Fruit fly (Drosophila melanogaster): ENCODE data around the gene CG6729.

The CG6729 gene

DNA sequence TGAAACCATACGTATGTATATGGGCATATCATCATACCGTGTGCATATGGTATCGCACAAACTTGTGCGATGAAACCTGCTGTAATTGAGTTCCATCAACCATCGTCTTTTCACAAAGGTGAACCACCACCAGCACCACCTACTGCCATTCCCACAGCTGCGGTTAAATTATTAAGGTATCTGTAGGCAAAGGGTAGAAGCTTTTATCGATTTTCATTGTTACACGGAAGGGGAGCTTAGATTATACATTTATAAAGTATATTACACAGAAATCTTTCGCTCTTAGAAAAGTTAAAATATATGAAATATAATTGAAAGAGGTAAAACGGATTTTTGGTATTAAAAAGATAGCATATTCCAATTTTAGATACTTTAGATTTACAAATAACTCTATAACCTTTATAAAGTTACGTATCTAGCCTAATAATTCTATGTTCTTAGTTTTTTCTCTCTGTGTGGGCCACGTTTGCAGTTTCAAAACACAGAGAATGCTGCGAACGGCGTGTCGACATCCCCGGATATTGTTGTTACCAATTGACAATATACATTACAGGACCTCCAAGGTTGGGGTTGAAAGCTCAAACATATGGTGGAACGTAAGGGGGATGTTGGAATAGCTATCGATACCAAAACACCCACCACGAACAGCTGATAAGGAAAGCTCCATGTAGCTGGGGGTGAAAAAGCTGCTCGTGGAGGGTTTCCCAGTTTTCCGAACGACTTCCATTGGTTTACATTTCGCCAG lies 16.9 kb upstream of the CG6729 start, which contains the start of gene CG6495 (continued):
- peak; percentile 86 for TF ChIP-seq sens (GFP tag)
- no peak for TF ChIP-seq Stat92E (GFP tag; optimal IDR thresholded peaks at IDR 0.05)
- no peak for TF ChIP-seq CG34224 (GFP tag; IDR thresholded peaks at IDR 0.05; ENCODE audit: partially characterized antibody)
- TF ChIP-seq CG7839 (tag; optimal IDR thresholded peaks at IDR 0.05) = peak; percentile 75
- TF ChIP-seq CG12299 (tag; optimal IDR thresholded peaks at IDR 0.05) = peak; percentile 64
- peak; percentile 73 for TF ChIP-seq CG2712 (tag; optimal IDR thresholded peaks at IDR 0.05)
- peak; percentile 61 for TF ChIP-seq CG18262 (tag; optimal IDR thresholded peaks at IDR 0.05)
- peak; percentile 40 for TF ChIP-seq exex (tag; optimal IDR thresholded peaks at IDR 0.05)
- 0 out of 3 replicates have a peak, but pooled peaks have one; percentile 13 for TF ChIP-seq zfh1 (GFP tag; IDR thresholded peaks at IDR 0.05)
- no peak for TF ChIP-seq Side (GFP tag; optimal IDR thresholded peaks at IDR 0.05)
- no peak for TF ChIP-seq Oaz (GFP tag; IDR thresholded peaks at IDR 0.05)
- no peak for TF ChIP-seq fd64A (GFP tag; optimal IDR thresholded peaks at IDR 0.05)
- TF ChIP-seq ase (GFP tag; IDR thresholded peaks at IDR 0.05) = no peak
- TF ChIP-seq Elba2 (GFP tag; optimal IDR thresholded peaks at IDR 0.05) = no peak
- peak; percentile 22 for TF ChIP-seq kay (GFP tag; optimal IDR thresholded peaks at IDR 0.05)
- no peak for TF ChIP-seq cas (GFP tag; IDR thresholded peaks at IDR 0.05)
- no peak for TF ChIP-seq Gsc (GFP tag; IDR thresholded peaks at IDR 0.05)
- no peak for TF ChIP-seq CG31365 (tag; optimal IDR thresholded peaks at IDR 0.05)
- TF ChIP-seq sr (GFP tag; IDR thresholded peaks at IDR 0.05) = no peak
- no peak for TF ChIP-seq Abd-B (GFP tag; optimal IDR thresholded peaks at IDR 0.05)
- no peak for TF ChIP-seq Sry-δ (GFP tag; optimal IDR thresholded peaks at IDR 0.05)
- TF ChIP-seq sima (GFP tag; optimal IDR thresholded peaks at IDR 0.05) = no peak
- TF ChIP-seq CG18599 (GFP tag; optimal IDR thresholded peaks at IDR 0.05) = peak; percentile 86
- no peak for TF ChIP-seq CG32772 (GFP tag; IDR thresholded peaks at IDR 0.05)
- no peak for TF ChIP-seq Max (GFP tag; optimal IDR thresholded peaks at IDR 0.05)
- TF ChIP-seq Mad (GFP tag; optimal IDR thresholded peaks at IDR 0.05) = no peak
- TF ChIP-seq CG11085 (GFP tag; IDR thresholded peaks at IDR 0.05) = no peak
- TF ChIP-seq MBD-R2 (GFP tag; IDR thresholded peaks at IDR 0.05) = peak; percentile 15; the same call in 1 of the 2 replicates
- no peak for TF ChIP-seq CG17568 (GFP tag; optimal IDR thresholded peaks at IDR 0.05)
- peak in 1 of 2 experiments; percentile 71 for TF ChIP-seq crp (GFP tag; optimal IDR thresholded peaks at IDR 0.05)
- no peak for TF ChIP-seq CG6254 (GFP tag; optimal IDR thresholded peaks at IDR 0.05)
- no peak for TF ChIP-seq psq (GFP tag; optimal IDR thresholded peaks at IDR 0.05)
- no peak for TF ChIP-seq unc-4 (GFP tag; IDR thresholded peaks at IDR 0.05; ENCODE audit: partially characterized antibody)
- no peak for TF ChIP-seq CG14965 (GFP tag; optimal IDR thresholded peaks at IDR 0.05; ENCODE audit: borderline replicate concordance)
- no peak for TF ChIP-seq inv (GFP tag; IDR thresholded peaks at IDR 0.05; ENCODE audit: partially characterized antibody)
- TF ChIP-seq Lim3 (GFP tag; IDR thresholded peaks at IDR 0.05) = no peak
- TF ChIP-seq ham (GFP tag; IDR thresholded peaks at IDR 0.05) = no peak
- TF ChIP-seq sug (tag; optimal IDR thresholded peaks at IDR 0.05) = peak; percentile 28
- TF ChIP-seq CrebB (tag; optimal IDR thresholded peaks at IDR 0.05) = no peak
- no peak for TF ChIP-seq CG4404 (GFP tag; IDR thresholded peaks at IDR 0.05)
- TF ChIP-seq Hr39 (optimal IDR thresholded peaks at IDR 0.05) = no peak
- 0 out of 2 replicates have a peak, but pooled peaks have one; percentile 11 for TF ChIP-seq CG14667 (GFP tag; IDR thresholded peaks at IDR 0.05)
- TF ChIP-seq BEAF-32 (GFP tag; optimal IDR thresholded peaks at IDR 0.05) = no peak
- TF ChIP-seq CG42726 (GFP tag; IDR thresholded peaks at IDR 0.05; ENCODE audit: partially characterized antibody) = no peak
- no peak for TF ChIP-seq otp (GFP tag; IDR thresholded peaks at IDR 0.05)
- peak; percentile 37; the same call in 1 of the 2 replicates for TF ChIP-seq sisA (GFP tag; IDR thresholded peaks at IDR 0.05)
- TF ChIP-seq Dbx (GFP tag; IDR thresholded peaks at IDR 0.05) = peak; percentile 67
- no peak for TF ChIP-seq emc (GFP tag; optimal IDR thresholded peaks at IDR 0.05)
- TF ChIP-seq Dref (GFP tag; IDR thresholded peaks at IDR 0.05) = 0 out of 2 replicates have a peak, but pooled peaks have one; percentile 32
- TF ChIP-seq ci (GFP tag; IDR thresholded peaks at IDR 0.05) = 0 out of 3 replicates have a peak, but pooled peaks have one; percentile 7

Data from whole organism, embryonic.